Fruit fly (Drosophila melanogaster) whole organism, wandering third instar larva: Measurements from ENCODE around the gene sip2.

ENCODE experiments used
- Abd-B ChIP-seq: fragments of >200 bp; optimal IDR thresholded peaks from 2 replicates; lab custom pipeline; 2017; ENCODE audit warnings: missing biosample characterization, missing genetic modification characterization
- Dif ChIP-seq: fragments of 200-275, 200-300 bp; sonication (Bioruptor generic); optimal IDR thresholded peaks from 2 replicates; lab custom pipeline; 2018; ENCODE audit warnings: missing biosample characterization, missing genetic modification characterization; ENCODE audit not compliant: partially characterized antibody
- HLH106 ChIP-seq: fragments of 200-800 bp; optimal IDR thresholded peaks from 3 replicates; lab custom pipeline; 2019; ENCODE audit warnings: missing biosample characterization, mild to moderate bottlenecking, missing genetic modification characterization, moderate library complexity
- Myc ChIP-seq: fragments of >200 bp; optimal IDR thresholded peaks from 2 replicates; lab custom pipeline; 2017
- brk ChIP-seq: fragments of 200-800 bp; sonication (Bioruptor generic); optimal IDR thresholded peaks from 2 replicates; lab custom pipeline; 2016; ENCODE audit warnings: missing biosample characterization, mild to moderate bottlenecking, missing genetic modification characterization
- dmrt93B ChIP-seq: fragments of 200-800 bp; sonication (Bioruptor generic); optimal IDR thresholded peaks from 2 replicates; lab custom pipeline; 2018; ENCODE audit warnings: missing biosample characterization, mild to moderate bottlenecking, missing genetic modification characterization
- dsf ChIP-seq: sonication (Bioruptor generic); optimal IDR thresholded peaks from 2 replicates; lab custom pipeline; 2016; ENCODE audit warnings: missing biosample characterization, missing genetic modification characterization, borderline replicate concordance
- ey ChIP-seq: fragments of 200-800 bp; sonication (Bioruptor generic); optimal IDR thresholded peaks from 2 replicates; lab custom pipeline; 2016; ENCODE audit warnings: missing biosample characterization, missing genetic modification characterization
- lola ChIP-seq: fragments of >200 bp; optimal IDR thresholded peaks from 2 replicates; lab custom pipeline; 2017; ENCODE audit warnings: missing biosample characterization, missing genetic modification characterization

dm6 chr2L:6919850-6920660, 43.8 kb downstream of the sip2 start, which contains the start of gene x16:
- TF ChIP-seq brk (GFP tag; lab: Kevin White, UChicago) (no peak), dmrt93B (GFP tag; lab: Kevin White, UChicago) (no peak), Dif (no peak), ey (GFP tag; lab: Kevin White, UChicago) (no peak), HLH106 (tag; lab: Kevin White, UChicago) (no peak), dsf (GFP tag; lab: Kevin White, UChicago) (no peak), lola (GFP tag; lab: Kevin White, UChicago) (no peak), Abd-B (GFP tag; lab: Kevin White, UChicago) (no peak), Myc (peak; percentile 14)
